Worm (Caenorhabditis elegans) whole organism, mixed stage, embryonic: ENCODE data around the gene dpf-6.

Experiments used
- bed-3 ChIP-seq: fragments of 200-800 bp; sonication (Bioruptor generic); optimal IDR thresholded peaks from 3 replicates; lab custom pipeline; 2018; ENCODE audit warnings: mild to moderate bottlenecking, missing genetic modification characterization, moderate library complexity, missing compliant biosample characterization
- blmp-1 ChIP-seq: fragments of 150-350 bp; optimal IDR thresholded peaks from 2 replicates; lab custom pipeline; 2014; ENCODE audit warnings: missing biosample characterization, missing genetic modification characterization
- ces-1 ChIP-seq: fragments of 150-350 bp; optimal IDR thresholded peaks from 2 replicates; lab custom pipeline; 2014; ENCODE audit warnings: missing biosample characterization, missing genetic modification reagents, missing genetic modification characterization
- elt-3 ChIP-seq: fragments of 150-350 bp; optimal IDR thresholded peaks from 2 replicates; lab custom pipeline; 2014; ENCODE audit warnings: missing biosample characterization, missing genetic modification characterization
- lin-13 ChIP-seq: fragments of 150-350 bp; optimal IDR thresholded peaks from 2 replicates; lab custom pipeline; 2014; ENCODE audit warnings: missing biosample characterization, missing genetic modification characterization
- mab-5 ChIP-seq: fragments of 150-350 bp; optimal IDR thresholded peaks from 2 replicates; lab custom pipeline; 2014; ENCODE audit warnings: missing biosample characterization, missing genetic modification characterization
- mep-1 ChIP-seq: fragments of 150-350 bp; optimal IDR thresholded peaks from 2 replicates; lab custom pipeline; 2017; ENCODE audit warnings: missing biosample characterization, missing genetic modification reagents, missing genetic modification characterization, inconsistent platforms
- nhr-237 ChIP-seq: fragments of 150-350 bp; optimal IDR thresholded peaks from 2 replicates; lab custom pipeline; 2014; ENCODE audit warnings: missing biosample characterization, missing genetic modification characterization
- nhr-28 ChIP-seq: fragments of 150-350 bp; optimal IDR thresholded peaks from 2 replicates; lab custom pipeline; 2014; ENCODE audit warnings: missing biosample characterization, missing genetic modification characterization
- pha-4 ChIP-seq: fragments of 150-350 bp; optimal IDR thresholded peaks from 2 replicates; lab custom pipeline; 2018; ENCODE audit warnings: missing biosample characterization, missing genetic modification reagents, missing genetic modification characterization
- snpc-4 ChIP-seq: fragments of 150-350 bp; optimal IDR thresholded peaks from 2 replicates; lab custom pipeline; 2014; ENCODE audit warnings: missing biosample characterization, missing genetic modification characterization
- sptf-1 ChIP-seq: sonication (generic microtip); optimal IDR thresholded peaks from 2 replicates; lab custom pipeline; 2017; ENCODE audit warnings: mild to moderate bottlenecking, missing genetic modification characterization, moderate library complexity, missing compliant biosample characterization
- unc-62 ChIP-seq: fragments of 150-350 bp; optimal IDR thresholded peaks from 2 replicates; lab custom pipeline; 2014; ENCODE audit warnings: missing biosample characterization, missing genetic modification reagents, missing genetic modification characterization
- ztf-11 ChIP-seq: fragments of 150-350 bp; optimal IDR thresholded peaks from 2 replicates; lab custom pipeline; 2014; ENCODE audit warnings: missing biosample characterization, missing genetic modification characterization

ce11 chrIII:8051838-8052237 is 13.8 kb downstream of the dpf-6 start:
- TF ChIP-seq ces-1 (GFP tag; lab: Kevin White, UChicago) (no peak), blmp-1 (no peak), snpc-4 (tag; lab: Kevin White, UChicago) (no peak), mab-5 (tag; lab: Kevin White, UChicago) (no peak), mep-1 (no peak), nhr-237 (tag; lab: Kevin White, UChicago) (no peak), pha-4 (tag; lab: Kevin White, UChicago) (no peak), nhr-28 (no peak), ztf-11 (no peak), sptf-1 (tag; lab: Kevin White, UChicago) (no peak), unc-62 (no peak), lin-13 (tag; lab: Kevin White, UChicago) (no peak), bed-3 (no peak), elt-3 (tag; lab: Kevin White, UChicago) (no peak)
